Fruit fly (Drosophila melanogaster): ENCODE results near the gene Or10a.

Gene Or10a

dm6 chrX:11390625-11391363 is 26.4 kb downstream of the Or10a start (continued):
- TF ChIP-seq Med (GFP tag): peak; percentile 98
- peak; percentile 86 for TF ChIP-seq sisA (GFP tag; IDR thresholded peaks at IDR 0.05)
- peak; percentile 41 for TF ChIP-seq kay (GFP tag; optimal IDR thresholded peaks at IDR 0.05)
- TF ChIP-seq Nf-YC (tag; optimal IDR thresholded peaks at IDR 0.05): peak; percentile 65
- TF ChIP-seq chm (GFP tag; IDR thresholded peaks at IDR 0.05): peak; percentile 73; the same call in 1 of the 2 replicates
- TF ChIP-seq z (GFP tag; IDR thresholded peaks at IDR 0.05): no peak
- peak; percentile 88 for TF ChIP-seq Aef1 (GFP tag; IDR thresholded peaks at IDR 0.05)
- TF ChIP-seq Fer1 (GFP tag; optimal IDR thresholded peaks at IDR 0.05): peak; percentile 69
- TF ChIP-seq CG2712 (tag; optimal IDR thresholded peaks at IDR 0.05): peak; percentile 75
- TF ChIP-seq CG32532 (GFP tag; IDR thresholded peaks at IDR 0.05): peak; percentile 93
- TF ChIP-seq CG7271 (tag; optimal IDR thresholded peaks at IDR 0.05): no peak
- TF ChIP-seq CG7556 (GFP tag; optimal IDR thresholded peaks at IDR 0.05): peak; percentile 74
- TF ChIP-seq ken (GFP tag; IDR thresholded peaks at IDR 0.05): peak; percentile 84
- peak; percentile 78 for TF ChIP-seq NfI (GFP tag; optimal IDR thresholded peaks at IDR 0.05)
- peak; percentile 31 for TF ChIP-seq CG17568 (GFP tag; optimal IDR thresholded peaks at IDR 0.05)
- TF ChIP-seq en (GFP tag; optimal IDR thresholded peaks at IDR 0.05): peak; percentile 51
- peak; percentile 84 for TF ChIP-seq lmd (GFP tag; IDR thresholded peaks at IDR 0.05)
- TF ChIP-seq da (GFP tag; optimal IDR thresholded peaks at IDR 0.05): peak; percentile 50
- peak; percentile 39 for TF ChIP-seq ash1 (GFP tag; optimal IDR thresholded peaks at IDR 0.05)
- TF ChIP-seq ac (GFP tag; optimal IDR thresholded peaks at IDR 0.05): no peak
- peak; percentile 57 for TF ChIP-seq CG18764 (GFP tag; optimal IDR thresholded peaks at IDR 0.05)
- TF ChIP-seq bigmax (GFP tag; optimal IDR thresholded peaks at IDR 0.05): no peak
- no peak for TF ChIP-seq knrl (GFP tag; IDR thresholded peaks at IDR 0.05; ENCODE audit: partially characterized antibody)
- TF ChIP-seq stwl (tag; optimal IDR thresholded peaks at IDR 0.05): no peak
- peak; percentile 94 for TF ChIP-seq CG11456 (GFP tag; IDR thresholded peaks at IDR 0.05)
- peak; percentile 56 for TF ChIP-seq CG17829 (tag; optimal IDR thresholded peaks at IDR 0.05)
- TF ChIP-seq CG13624 (GFP tag; optimal IDR thresholded peaks at IDR 0.05): peak; percentile 85
- peak; percentile 84 for TF ChIP-seq Xrp1 (GFP tag; IDR thresholded peaks at IDR 0.05)
- TF ChIP-seq CG10979 (tag; optimal IDR thresholded peaks at IDR 0.05): peak; percentile 57
- no peak for TF ChIP-seq CG17186 (GFP tag; optimal IDR thresholded peaks at IDR 0.05)
- TF ChIP-seq CG12659 (GFP tag; optimal IDR thresholded peaks at IDR 0.05): peak; percentile 81
- TF ChIP-seq cas (GFP tag; IDR thresholded peaks at IDR 0.05): peak; percentile 61
- peak; percentile 77 for TF ChIP-seq bowl (GFP tag; IDR thresholded peaks at IDR 0.05)
- TF ChIP-seq tna (GFP tag; IDR thresholded peaks at IDR 0.05; ENCODE audit: partially characterized antibody): no peak
- TF ChIP-seq Hr39 (optimal IDR thresholded peaks at IDR 0.05): no peak
- peak; percentile 81 for TF ChIP-seq CG15269 (tag; optimal IDR thresholded peaks at IDR 0.05)
- TF ChIP-seq zfh2 (GFP tag; optimal IDR thresholded peaks at IDR 0.05): peak; percentile 80
- no peak for TF ChIP-seq Tbp (GFP tag; optimal IDR thresholded peaks at IDR 0.05)
- TF ChIP-seq sug (tag; optimal IDR thresholded peaks at IDR 0.05): peak; percentile 58
- no peak for TF ChIP-seq CG10321 (GFP tag; IDR thresholded peaks at IDR 0.05)
- TF ChIP-seq CG10431 (GFP tag; optimal IDR thresholded peaks at IDR 0.05): no peak
- TF ChIP-seq CG42726 (GFP tag; IDR thresholded peaks at IDR 0.05; ENCODE audit: partially characterized antibody): no peak
- peak; percentile 78 for TF ChIP-seq Xbp1 (GFP tag; optimal IDR thresholded peaks at IDR 0.05)
- TF ChIP-seq CG13287 (GFP tag; IDR thresholded peaks at IDR 0.05; ENCODE audit: partially characterized antibody): no peak
- peak; percentile 72 to 76 for TF ChIP-seq Hr51 (GFP tag; optimal IDR thresholded peaks at IDR 0.05)
- TF ChIP-seq repo (GFP tag; optimal IDR thresholded peaks at IDR 0.05): peak; percentile 29
- peak; percentile 75 for TF ChIP-seq CG13296 (GFP tag; optimal IDR thresholded peaks at IDR 0.05)
- TF ChIP-seq Sry-δ (GFP tag; optimal IDR thresholded peaks at IDR 0.05): peak; percentile 28
- peak; percentile 77 for TF ChIP-seq bcd (GFP tag; optimal IDR thresholded peaks at IDR 0.05)
